Worm (Caenorhabditis elegans): ENCODE measurements around the gene M01H9.5.
A peak's percentile ranks its signal among the peaks of the same experiment; 100 is the strongest.

M01H9.5 gene

ce11 chrIV:4468046-4468727, 2.9 kb downstream of the M01H9.5 start (continued):
- TF ChIP-seq nfya-2 (GFP tag; IDR thresholded peaks at IDR 0.05) (no peak), nhr-179 (tag; optimal IDR thresholded peaks at IDR 0.05) (no peak)

DNA sequence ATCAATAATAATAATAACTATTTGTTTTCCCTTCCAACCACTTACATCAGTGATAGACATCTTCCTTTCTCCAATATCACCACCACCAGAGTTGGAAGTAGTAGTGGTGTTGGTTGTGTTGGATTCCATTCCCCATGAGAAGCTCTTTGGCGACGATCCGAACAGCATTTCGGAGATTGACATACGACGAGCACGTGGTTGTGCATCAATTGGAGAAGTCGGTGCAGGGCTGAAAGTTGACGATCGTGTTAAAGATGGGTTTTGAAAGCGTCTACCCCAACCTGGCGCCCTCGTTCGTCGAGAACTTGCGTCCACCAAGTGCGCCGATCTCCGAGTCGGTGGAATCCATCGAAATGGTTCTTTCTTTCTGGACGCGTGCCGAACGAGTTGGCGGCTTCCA, 3.8 kb downstream of the M01H9.5 start:
- TF ChIP-seq mcd-1 (GFP tag; IDR thresholded peaks at IDR 0.05) = no peak
- TF ChIP-seq nhr-120 (GFP tag; IDR thresholded peaks at IDR 0.05) = no peak
- no peak for TF ChIP-seq unc-62 (GFP tag; optimal IDR thresholded peaks at IDR 0.05)
- TF ChIP-seq lsl-1 (GFP tag; optimal IDR thresholded peaks at IDR 0.05) = no peak
- 0 out of 2 replicates have a peak, but pooled peaks have one; percentile 7 for TF ChIP-seq Y53G8AR.9 (GFP tag; conservative IDR thresholded peaks at IDR 0.05)
- no peak for TF ChIP-seq attf-3 (GFP tag; conservative IDR thresholded peaks at IDR 0.05)
- no peak for TF ChIP-seq hrde-1 (tag; optimal IDR thresholded peaks at IDR 0.05; ENCODE audit: borderline replicate concordance)
- TF ChIP-seq bed-1 (GFP tag; IDR thresholded peaks at IDR 0.05) = no peak
- peak; percentile 38; the same call in 1 of the 2 replicates for TF ChIP-seq zfh-2 (GFP tag; conservative IDR thresholded peaks at IDR 0.05)
- TF ChIP-seq ceh-40 (GFP tag; IDR thresholded peaks at IDR 0.05) = no peak
- no peak for TF ChIP-seq repo-1 (tag; optimal IDR thresholded peaks at IDR 0.05)
- TF ChIP-seq hsf-1 (GFP tag; IDR thresholded peaks at IDR 0.05) = peak; percentile 29; the same call in 1 of the 2 replicates
- peak; percentile 9 for TF ChIP-seq akir-1 (GFP tag; optimal IDR thresholded peaks at IDR 0.05)
- TF ChIP-seq cebp-2 (GFP tag; IDR thresholded peaks at IDR 0.05) = 0 out of 2 replicates have a peak, but pooled peaks have one; percentile 22

DNA sequence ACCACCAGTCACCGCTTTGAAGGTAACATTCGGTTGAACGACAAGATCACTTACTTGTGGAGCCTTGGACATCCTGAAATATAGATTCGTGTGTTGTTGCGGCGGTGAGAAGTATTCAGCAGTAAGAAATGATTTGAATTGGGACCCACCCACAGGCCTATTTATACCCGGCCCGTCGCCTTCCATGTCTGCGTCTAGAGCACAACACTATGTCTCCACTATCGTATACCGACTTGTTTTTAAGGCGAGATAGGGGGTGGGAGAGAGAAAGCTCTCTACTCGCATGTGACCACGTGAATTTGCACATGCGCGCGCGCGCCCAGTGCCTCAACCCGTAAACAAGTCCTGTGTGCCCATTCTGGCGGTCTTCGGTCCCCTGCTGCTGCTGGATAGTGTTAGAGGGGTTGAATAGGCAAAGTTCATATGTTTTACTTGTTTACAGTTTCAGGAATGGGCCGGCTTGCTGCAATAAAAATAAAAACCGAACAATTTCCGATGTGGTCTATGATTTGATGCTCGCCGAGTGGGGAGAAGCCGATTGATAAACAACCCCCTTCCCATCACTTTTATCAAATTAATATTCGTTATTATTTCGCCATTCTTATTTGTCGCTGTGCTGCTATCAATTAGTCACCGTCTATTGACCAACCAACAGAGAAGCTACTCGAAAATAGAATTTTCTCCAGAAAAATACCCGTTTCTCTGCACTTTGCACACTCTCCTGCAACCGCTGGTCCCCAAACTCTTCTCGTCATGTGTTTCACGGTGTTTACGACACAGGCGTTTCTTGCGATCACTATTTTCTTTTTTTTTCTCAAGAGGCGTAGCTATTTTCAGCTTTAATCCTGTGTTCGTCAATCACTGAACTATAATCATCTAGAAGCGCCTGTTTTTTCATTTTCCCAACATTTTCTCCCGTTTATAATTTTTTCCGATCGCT, 4.8 kb downstream of the M01H9.5 start:
- TF ChIP-seq pha-4 (tag; optimal IDR thresholded peaks at IDR 0.05) (no peak), B0336.3 (GFP tag; IDR thresholded peaks at IDR 0.05) (peak; percentile 74), madf-6 (GFP tag; IDR thresholded peaks at IDR 0.05) (peak; percentile 47; the same call in 1 of the 2 replicates), bed-1 (GFP tag; IDR thresholded peaks at IDR 0.05) (no peak), madf-8 (GFP tag; conservative IDR thresholded peaks at IDR 0.05) (no peak), ZK185.1 (tag; optimal IDR thresholded peaks at IDR 0.05; ENCODE audit: poor library complexity, severe bottlenecking) (no peak), attf-5 (GFP tag; optimal IDR thresholded peaks at IDR 0.05) (peak; percentile 24), lin-26 (GFP tag; IDR thresholded peaks at IDR 0.05) (peak; percentile 67; the same call in 1 of the 2 replicates), chd-7 (tag; optimal IDR thresholded peaks at IDR 0.05) (peak; percentile 29), mxl-1 (tag; optimal IDR thresholded peaks at IDR 0.05) (no peak), sptf-2 (GFP tag; optimal IDR thresholded peaks at IDR 0.05) (no peak), hrde-1 (tag; optimal IDR thresholded peaks at IDR 0.05; ENCODE audit: borderline replicate concordance) (no peak), lin-40 (tag; optimal IDR thresholded peaks at IDR 0.05) (peak; percentile 15), tbx-9 (tag; optimal IDR thresholded peaks at IDR 0.05; ENCODE audit: borderline replicate concordance) (no peak), T07F8.4 (tag; optimal IDR thresholded peaks at IDR 0.05) (no peak), akir-1 (GFP tag; optimal IDR thresholded peaks at IDR 0.05) (peak; percentile 7), lin-35 (GFP tag; optimal IDR thresholded peaks at IDR 0.05) (peak in 1 of 3 experiments; percentile 19), K11D2.4 (GFP tag; IDR thresholded peaks at IDR 0.05) (peak; percentile 75), ceh-91 (GFP tag; IDR thresholded peaks at IDR 0.05) (no peak), xnd-1 (tag; optimal IDR thresholded peaks at IDR 0.05) (no peak), Y79H2A.3 (GFP tag; conservative IDR thresholded peaks at IDR 0.05) (0 out of 2 replicates have a peak, but pooled peaks have one; percentile 8), hmg-20 (GFP tag; IDR thresholded peaks at IDR 0.05) (no peak), F23B12.7 (tag; optimal IDR thresholded peaks at IDR 0.05; ENCODE audit: insufficient read depth) (no peak), F39B2.1 (GFP tag; IDR thresholded peaks at IDR 0.05) (no peak), T26A5.8 (tag; optimal IDR thresholded peaks at IDR 0.05) (no peak), dpl-1 (GFP tag; optimal IDR thresholded peaks at IDR 0.05) (no peak), bed-2 (GFP tag; IDR thresholded peaks at IDR 0.05) (no peak), hmg-1.2 (GFP tag; IDR thresholded peaks at IDR 0.05) (peak; percentile 64), ztf-3 (GFP tag; optimal IDR thresholded peaks at IDR 0.05) (peak; percentile 11)
